Fruit fly (Drosophila melanogaster): ENCODE results near the gene LSm-4.

LSm-4 gene

DNA sequence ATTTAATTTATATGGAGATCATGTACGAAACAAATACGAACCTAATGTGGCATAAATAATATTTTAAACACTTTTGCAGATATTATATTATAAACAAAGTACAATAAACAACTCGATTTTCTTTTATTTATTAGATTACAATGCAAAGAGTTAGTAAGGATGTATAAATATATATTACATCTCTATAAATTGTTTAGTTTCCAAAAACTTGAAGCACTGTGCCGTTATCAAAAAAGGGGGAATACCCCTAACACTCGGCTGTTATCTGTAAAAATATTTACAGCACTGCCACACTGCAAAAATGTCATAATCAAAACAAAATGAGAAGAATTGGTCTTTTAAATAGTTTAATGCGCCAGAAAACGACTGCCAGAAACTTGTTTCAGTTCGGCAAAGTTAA is 23.5 kb upstream of the LSm-4 start, which contains the start of gene CG5188 (continued):
- no peak for TF ChIP-seq CG12942 (GFP tag; optimal IDR thresholded peaks at IDR 0.05)
- 0 out of 3 replicates have a peak, but pooled peaks have one; percentile 45 for TF ChIP-seq CG6791 (GFP tag; IDR thresholded peaks at IDR 0.05; ENCODE audit: partially characterized antibody)
- TF ChIP-seq Asciz (GFP tag; optimal IDR thresholded peaks at IDR 0.05) = peak; percentile 42
- no peak for TF ChIP-seq gt (GFP tag; IDR thresholded peaks at IDR 0.05)
- no peak for TF ChIP-seq tll (GFP tag; optimal IDR thresholded peaks at IDR 0.05)
- no peak for TF ChIP-seq NK7.1 (GFP tag; optimal IDR thresholded peaks at IDR 0.05)
- TF ChIP-seq CG17568 (GFP tag; optimal IDR thresholded peaks at IDR 0.05) = no peak
- no peak for TF ChIP-seq tna (GFP tag; IDR thresholded peaks at IDR 0.05; ENCODE audit: partially characterized antibody)
- peak; percentile 42 for TF ChIP-seq CG14710 (tag; optimal IDR thresholded peaks at IDR 0.05)
- no peak for TF ChIP-seq CG12744 (GFP tag; optimal IDR thresholded peaks at IDR 0.05)
- TF ChIP-seq gsb (GFP tag; IDR thresholded peaks at IDR 0.05) = no peak
- no peak for TF ChIP-seq dati (GFP tag; IDR thresholded peaks at IDR 0.05)
- no peak for TF ChIP-seq CG14667 (GFP tag; IDR thresholded peaks at IDR 0.05)
- no peak for TF ChIP-seq BtbVII (GFP tag; optimal IDR thresholded peaks at IDR 0.05)
- TF ChIP-seq CG31388 (GFP tag; optimal IDR thresholded peaks at IDR 0.05) = no peak
- no peak for TF ChIP-seq Dref (GFP tag; IDR thresholded peaks at IDR 0.05)
- no peak for TF ChIP-seq cas (GFP tag; IDR thresholded peaks at IDR 0.05)
- no peak for TF ChIP-seq CG10321 (GFP tag; IDR thresholded peaks at IDR 0.05)
- TF ChIP-seq aop (GFP tag; IDR thresholded peaks at IDR 0.05) = no peak
- TF ChIP-seq ara (GFP tag; IDR thresholded peaks at IDR 0.05) = no peak
- TF ChIP-seq mirr (GFP tag; optimal IDR thresholded peaks at IDR 0.05) = no peak
- no peak for TF ChIP-seq klu (GFP tag; IDR thresholded peaks at IDR 0.05)
- TF ChIP-seq Rx (GFP tag; IDR thresholded peaks at IDR 0.05) = no peak
- TF ChIP-seq NC2α (GFP tag; optimal IDR thresholded peaks at IDR 0.05) = no peak
- TF ChIP-seq ttk (GFP tag; IDR thresholded peaks at IDR 0.05) = no peak
- no peak for TF ChIP-seq trh (GFP tag; optimal IDR thresholded peaks at IDR 0.05)
- TF ChIP-seq pfk (GFP tag; optimal IDR thresholded peaks at IDR 0.05) = no peak
- peak in 1 of 2 experiments; percentile 98 for TF ChIP-seq Pdp1 (GFP tag; optimal IDR thresholded peaks at IDR 0.05)
- no peak for TF ChIP-seq mld (GFP tag; IDR thresholded peaks at IDR 0.05; ENCODE audit: partially characterized antibody)
- TF ChIP-seq HLH4C (GFP tag; IDR thresholded peaks at IDR 0.05; ENCODE audit: partially characterized antibody) = no peak
- no peak for TF ChIP-seq CG18599 (GFP tag; optimal IDR thresholded peaks at IDR 0.05)
- no peak for TF ChIP-seq Spps (tag; optimal IDR thresholded peaks at IDR 0.05)
- TF ChIP-seq MTF-1 (GFP tag; optimal IDR thresholded peaks at IDR 0.05; ENCODE audit: borderline replicate concordance) = no peak
- TF ChIP-seq Dip2 (GFP tag; IDR thresholded peaks at IDR 0.05) = no peak
- TF ChIP-seq dmrt11E (tag; optimal IDR thresholded peaks at IDR 0.05) = peak; percentile 42
- TF ChIP-seq CG2202 (tag; optimal IDR thresholded peaks at IDR 0.05) = no peak
- TF ChIP-seq crp (GFP tag; optimal IDR thresholded peaks at IDR 0.05) = peak in 1 of 2 experiments; percentile 5
- TF ChIP-seq CG34376 (GFP tag; optimal IDR thresholded peaks at IDR 0.05) = peak; percentile 42
- no peak for TF ChIP-seq CG10274 (GFP tag; optimal IDR thresholded peaks at IDR 0.05)
- no peak for TF ChIP-seq CG1832 (GFP tag; optimal IDR thresholded peaks at IDR 0.05)
- peak; percentile 36; the same call in 1 of the 2 replicates for TF ChIP-seq E2f2 (GFP tag; IDR thresholded peaks at IDR 0.05)
- no peak for TF ChIP-seq CG7357 (GFP tag; IDR thresholded peaks at IDR 0.05)
- TF ChIP-seq CG9437 (GFP tag; optimal IDR thresholded peaks at IDR 0.05) = peak; percentile 25
- no peak for TF ChIP-seq CG8290 (GFP tag; optimal IDR thresholded peaks at IDR 0.05)
- no peak for TF ChIP-seq CG8290 (tag; optimal IDR thresholded peaks at IDR 0.05)
- no peak for TF ChIP-seq tup (GFP tag; optimal IDR thresholded peaks at IDR 0.05)
- TF ChIP-seq CG4707 (GFP tag; optimal IDR thresholded peaks at IDR 0.05) = no peak
- no peak for TF ChIP-seq H15 (GFP tag; IDR thresholded peaks at IDR 0.05)
- TF ChIP-seq inv (GFP tag; IDR thresholded peaks at IDR 0.05; ENCODE audit: partially characterized antibody) = no peak
- peak; percentile 55 for TF ChIP-seq phol (tag; optimal IDR thresholded peaks at IDR 0.05)
- no peak for TF ChIP-seq CG7745 (tag; optimal IDR thresholded peaks at IDR 0.05)

Data from whole organism, embryonic.